Fruit fly (Drosophila melanogaster) whole organism, embryonic: ENCODE results near the gene CG45045.

Experiments
- Abd-B ChIP-seq: fragments of 200-800 bp; sonication (Bioruptor generic); optimal IDR thresholded peaks from 2 replicates; lab custom pipeline; 2018; ENCODE audit warnings: missing biosample characterization, mild to moderate bottlenecking, missing genetic modification characterization, moderate library complexity
- Antp ChIP-seq: fragments of 200-800 bp; sonication (Bioruptor generic); optimal IDR thresholded peaks from 3 replicates; lab custom pipeline; 2016; ENCODE audit warnings: missing biosample characterization, missing genetic modification characterization
- CG11456 ChIP-seq: fragments of 200-800 bp; sonication (Bioruptor generic); IDR thresholded peaks from 3 replicates; pipeline ENCODE4 v1.3.6; 2022; ENCODE audit warnings: missing biosample characterization, missing genetic modification characterization
- CG1233 ChIP-seq: fragments of 200-800 bp; sonication (Bioruptor generic); optimal IDR thresholded peaks from 4 replicates; lab custom pipeline; 2018; ENCODE audit warnings: missing biosample characterization, mild to moderate bottlenecking, missing genetic modification characterization
- CG12391 ChIP-seq: fragments of 200-800 bp; sonication (Bioruptor generic); optimal IDR thresholded peaks from 3 replicates; lab custom pipeline; 2018; ENCODE audit warnings: missing biosample characterization, mild to moderate bottlenecking, missing genetic modification characterization, moderate library complexity
- CG12659 ChIP-seq: fragments of 200-800 bp; sonication (Bioruptor generic); optimal IDR thresholded peaks from 3 replicates; lab custom pipeline; 2017; ENCODE audit warnings: mild to moderate bottlenecking, missing biosample characterization, missing genetic modification reagents, missing genetic modification characterization
- CG15011 ChIP-seq: fragments of 200-800 bp; sonication (Bioruptor generic); optimal IDR thresholded peaks from 3 replicates; lab custom pipeline; 2018; ENCODE audit warnings: missing biosample characterization, mild to moderate bottlenecking, missing genetic modification characterization
- CG17359 ChIP-seq: fragments of 200-800 bp; sonication (Bioruptor generic); optimal IDR thresholded peaks from 3 replicates; lab custom pipeline; 2018; ENCODE audit warnings: missing biosample characterization, mild to moderate bottlenecking, missing genetic modification characterization, moderate library complexity
- CG31224 ChIP-seq: fragments of 200-800 bp; sonication (Bioruptor generic); IDR thresholded peaks from 2 replicates; pipeline ENCODE4 v1.3.6; 2022; ENCODE audit warnings: missing biosample characterization, missing genetic modification characterization
- CG3163 ChIP-seq: fragments of 200-800 bp; sonication (Bioruptor generic); optimal IDR thresholded peaks from 3 replicates; lab custom pipeline; 2016; ENCODE audit warnings: missing biosample characterization, missing genetic modification characterization
- CG3726 ChIP-seq: fragments of 200-800 bp; sonication (Bioruptor generic); IDR thresholded peaks from 3 replicates; pipeline ENCODE4, ENCODE4 v1.3.6; 2022; ENCODE audit warnings: missing biosample characterization, missing genetic modification characterization
- CG3847 ChIP-seq: fragments of 200-800 bp; sonication (Bioruptor generic); IDR thresholded peaks from 2 replicates; pipeline ENCODE4 v1.3.6; 2022; ENCODE audit warnings: missing biosample characterization, missing genetic modification characterization
- CG4328 ChIP-seq: fragments of 200-800 bp; sonication (Bioruptor generic); optimal IDR thresholded peaks from 3 replicates; lab custom pipeline; 2017; ENCODE audit warnings: missing biosample characterization, missing genetic modification reagents, missing genetic modification characterization
- CG4424 ChIP-seq: fragments of 200-800 bp; sonication (Bioruptor generic); optimal IDR thresholded peaks from 3 replicates; lab custom pipeline; 2016; ENCODE audit warnings: missing biosample characterization, missing genetic modification characterization
- CG5953 ChIP-seq: fragments of 200-800 bp; sonication (Bioruptor generic); IDR thresholded peaks from 2 replicates; pipeline ENCODE4 v1.3.6; 2022; ENCODE audit warnings: missing biosample characterization, missing genetic modification characterization
- CG6254 ChIP-seq: fragments of 200-800 bp; sonication (Bioruptor generic); optimal IDR thresholded peaks from 3 replicates; lab custom pipeline; 2017; ENCODE audit warnings: mild to moderate bottlenecking, missing biosample characterization, missing genetic modification reagents, missing genetic modification characterization
- CG6791 ChIP-seq: fragments of 200-800 bp; sonication (Bioruptor generic); IDR thresholded peaks from 3 replicates; pipeline ENCODE4 v1.3.6; 2022; ENCODE audit warnings: missing biosample characterization, missing genetic modification characterization; ENCODE audit not compliant: partially characterized antibody
- CG8924 ChIP-seq: fragments of 200-800 bp; optimal IDR thresholded peaks from 3 replicates; lab custom pipeline; 2019; ENCODE audit warnings: missing biosample characterization, mild to moderate bottlenecking, missing genetic modification characterization, moderate library complexity
- CG9437 ChIP-seq: fragments of 200-800 bp; sonication (Bioruptor generic); optimal IDR thresholded peaks from 2 replicates; lab custom pipeline; 2018; ENCODE audit warnings: missing biosample characterization, mild to moderate bottlenecking, missing genetic modification characterization
- Deaf1 ChIP-seq: fragments of 200-800 bp; optimal IDR thresholded peaks from 3 replicates; lab custom pipeline; 2019; ENCODE audit warnings: missing biosample characterization, mild to moderate bottlenecking, missing genetic modification characterization, moderate library complexity
- GATAe ChIP-seq: fragments of 200-800 bp; sonication (Bioruptor generic); conservative IDR thresholded peaks from 2 replicates; pipeline ENCODE4 v1.3.6; 2022; ENCODE audit warnings: missing biosample characterization, missing genetic modification characterization
- Hand ChIP-seq: fragments of 200-800 bp; sonication (Bioruptor generic); optimal IDR thresholded peaks from 2 replicates; lab custom pipeline; 2017; ENCODE audit warnings: mild to moderate bottlenecking, missing biosample characterization, missing genetic modification reagents, missing genetic modification characterization
- Mad ChIP-seq: fragments of 200-800 bp; sonication (Bioruptor generic); optimal IDR thresholded peaks from 2 replicates; lab custom pipeline; 2016; ENCODE audit warnings: missing biosample characterization, missing genetic modification characterization
- Med ChIP-seq: fragments of 200-800 bp; sonication (Bioruptor generic); peaks from one replicate; lab custom pipeline; 2016; ENCODE audit warnings: missing biosample characterization, missing genetic modification characterization, mild to moderate bottlenecking, inconsistent platforms, moderate library complexity
- Optix ChIP-seq: fragments of 200-800 bp; sonication (Bioruptor generic); IDR thresholded peaks from 3 replicates; pipeline ENCODE4 v1.3.6; 2022; ENCODE audit warnings: missing biosample characterization, missing genetic modification characterization
- Sin3A ChIP-seq: fragments of >200 bp; optimal IDR thresholded peaks from 2 replicates; lab custom pipeline; 2018
- Taf1 ChIP-seq: fragments of 200-800 bp; sonication (Bioruptor generic); IDR thresholded peaks from 2 replicates; pipeline ENCODE4 v1.3.6; 2022; ENCODE audit warnings: missing biosample characterization, missing genetic modification characterization
- Tbp ChIP-seq: fragments of >200 bp; optimal IDR thresholded peaks from 2 replicates; lab custom pipeline; 2018; ENCODE audit warnings: missing biosample characterization, missing genetic modification characterization
- Trl ChIP-seq, 3 experiments: fragments of >200 bp in 2 of 3; fragments of 200-800 bp in 1 of 3; sonication (Bioruptor generic) in 1 of 3; optimal IDR thresholded peaks; 2 replicates in 1 of 3; 3 replicates in 2 of 3; lab custom pipeline; 2016 to 2017; ENCODE audit warnings: missing biosample characterization in 1 of 3, missing genetic modification characterization in 1 of 3
- Usf ChIP-seq: fragments of 200-800 bp; sonication (Bioruptor generic); optimal IDR thresholded peaks from 2 replicates; lab custom pipeline; 2017; ENCODE audit warnings: missing genotype, missing biosample characterization, missing genetic modification characterization
- ase ChIP-seq: fragments of 200-800 bp; sonication (Bioruptor generic); IDR thresholded peaks from 3 replicates; pipeline ENCODE4 v1.3.6; 2022; ENCODE audit warnings: missing biosample characterization, missing genetic modification characterization
- bbx ChIP-seq: fragments of 200-800 bp; sonication (Bioruptor generic); IDR thresholded peaks from 2 replicates; pipeline ENCODE4 v1.3.6; 2022; ENCODE audit warnings: missing biosample characterization, missing genetic modification characterization; ENCODE audit not compliant: partially characterized antibody
- dm ChIP-seq: fragments of 200-800 bp; sonication (Bioruptor generic); optimal IDR thresholded peaks from 3 replicates; lab custom pipeline; 2016; ENCODE audit warnings: missing biosample characterization, missing genetic modification characterization
- emc ChIP-seq: fragments of 200-800 bp; sonication (Bioruptor generic); optimal IDR thresholded peaks from 2 replicates; lab custom pipeline; 2016; ENCODE audit warnings: missing biosample characterization, missing genetic modification characterization
- fru ChIP-seq: fragments of >200 bp; optimal IDR thresholded peaks from 2 replicates; lab custom pipeline; 2017
- hb ChIP-seq: fragments of 200-800 bp; sonication (Bioruptor generic); IDR thresholded peaks from 3 replicates; pipeline ENCODE4 v1.3.6; 2022; ENCODE audit warnings: missing biosample characterization, missing genetic modification characterization; ENCODE audit not compliant: partially characterized antibody
- hth ChIP-seq: fragments of >200 bp; optimal IDR thresholded peaks from 2 replicates; lab custom pipeline; 2017; ENCODE audit warnings: inconsistent platforms
- lola ChIP-seq, 3 experiments: fragments of >200 bp in 2 of 3; fragments of 200-800 bp in 1 of 3; sonication (Bioruptor generic) in 1 of 3; optimal IDR thresholded peaks; 2 replicates each; lab custom pipeline; 2017 to 2019; ENCODE audit warnings: missing biosample characterization in 3 of 3, missing genetic modification characterization in 3 of 3, mild to moderate bottlenecking in 1 of 3, moderate library complexity in 1 of 3
- lov ChIP-seq, 2 experiments: fragments of 200-800 bp in 1 of 2; fragments of >200 bp in 1 of 2; sonication (Bioruptor generic) in 1 of 2; IDR thresholded peaks in 1 of 2; optimal IDR thresholded peaks in 1 of 2; 2 replicates in 1 of 2; 3 replicates in 1 of 2; pipeline versions ENCODE4 v1.3.6 to Lab custom; 2017 to 2022; ENCODE audit warnings: missing biosample characterization in 1 of 2, missing genetic modification characterization in 1 of 2
- luna ChIP-seq: fragments of 200-800 bp; sonication (Bioruptor generic); optimal IDR thresholded peaks from 2 replicates; lab custom pipeline; 2016; ENCODE audit warnings: missing biosample characterization, missing genetic modification characterization
- maf-S ChIP-seq: fragments of 200-800 bp; sonication (Bioruptor generic); optimal IDR thresholded peaks from 2 replicates; lab custom pipeline; 2016; ENCODE audit warnings: missing biosample characterization, missing genetic modification characterization
- mld ChIP-seq: fragments of 200-800 bp; sonication (Bioruptor generic); IDR thresholded peaks from 3 replicates; pipeline ENCODE4 v1.3.6; 2022; ENCODE audit warnings: missing biosample characterization, missing genetic modification characterization; ENCODE audit not compliant: partially characterized antibody
- psq ChIP-seq: fragments of 200-800 bp; sonication (Bioruptor generic); optimal IDR thresholded peaks from 2 replicates; lab custom pipeline; 2017; ENCODE audit warnings: missing biosample characterization, missing genetic modification characterization
- repo ChIP-seq: fragments of 200-800 bp; sonication (Bioruptor generic); optimal IDR thresholded peaks from 2 replicates; lab custom pipeline; 2016; ENCODE audit warnings: missing biosample characterization, missing genetic modification characterization
- sima ChIP-seq: fragments of 200-800 bp; sonication (Bioruptor generic); optimal IDR thresholded peaks from 2 replicates; lab custom pipeline; 2016; ENCODE audit warnings: missing biosample characterization, missing genetic modification characterization
- slbo ChIP-seq: fragments of 200-800 bp; sonication (Bioruptor generic); IDR thresholded peaks from 2 replicates; pipeline ENCODE4 v1.3.6; 2022; ENCODE audit warnings: missing biosample characterization, missing genetic modification characterization
- stwl ChIP-seq: fragments of 200-800 bp; sonication (Bioruptor generic); optimal IDR thresholded peaks from 3 replicates; lab custom pipeline; 2018; ENCODE audit warnings: missing biosample characterization, mild to moderate bottlenecking, missing genetic modification characterization, moderate library complexity
- trh ChIP-seq: fragments of 200-800 bp; sonication (Bioruptor generic); optimal IDR thresholded peaks from 2 replicates; lab custom pipeline; 2016; ENCODE audit warnings: missing biosample characterization, missing genetic modification characterization
- unc-4 ChIP-seq: fragments of 200-800 bp; sonication (Bioruptor generic); IDR thresholded peaks from 2 replicates; pipeline ENCODE4 v1.3.6; 2022; ENCODE audit warnings: missing biosample characterization, missing genetic modification characterization; ENCODE audit not compliant: partially characterized antibody

CG45045 gene

dm6 chr3R:17646102-17647050 is 21.0 kb upstream of the CG45045 start (continued):
- TF ChIP-seq lov (optimal IDR thresholded peaks at IDR 0.05; lab: Kevin White, UChicago) (no peak), lov (GFP tag; IDR thresholded peaks at IDR 0.05; lab: Robert Waterston, UW) (no peak), psq (GFP tag; lab: Kevin White, UChicago) (no peak), repo (GFP tag; lab: Kevin White, UChicago) (no peak), Hand (GFP tag; lab: Kevin White, UChicago) (no peak), CG1233 (GFP tag; lab: Kevin White, UChicago) (no peak), CG3163 (no peak), CG11456 (no peak), Mad (GFP tag; lab: Kevin White, UChicago) (no peak), Optix (no peak), GATAe (GFP tag; lab: Robert Waterston, UW) (no peak), CG8924 (tag; lab: Kevin White, UChicago) (no peak), bbx (peak; percentile 69), Med (GFP tag; lab: Kevin White, UChicago) (peak; percentile 66), Trl (optimal IDR thresholded peaks at IDR 0.05; lab: Kevin White, UChicago) (no peak), Trl (GFP tag; optimal IDR thresholded peaks at IDR 0.05; lab: Kevin White, UChicago) (no peak), hth (lab: Kevin White, UChicago) (no peak), CG12391 (tag; lab: Kevin White, UChicago) (no peak), Antp (GFP tag; lab: Kevin White, UChicago) (no peak), luna (no peak), stwl (tag; lab: Kevin White, UChicago) (no peak), CG12659 (GFP tag; lab: Kevin White, UChicago) (no peak), emc (no peak), maf-S (GFP tag; lab: Kevin White, UChicago) (no peak), Abd-B (GFP tag; lab: Kevin White, UChicago) (no peak), Tbp (GFP tag; lab: Kevin White, UChicago) (no peak), trh (GFP tag; lab: Kevin White, UChicago) (no peak), fru (lab: Kevin White, UChicago) (no peak), CG6254 (GFP tag; lab: Kevin White, UChicago) (no peak), CG17359 (tag; lab: Kevin White, UChicago) (peak; percentile 10), Sin3A (no peak), CG4328 (no peak), Taf1 (GFP tag; lab: Robert Waterston, UW) (no peak), CG15011 (GFP tag; lab: Kevin White, UChicago) (no peak), slbo (GFP tag; lab: Robert Waterston, UW) (peak; percentile 34; the same call in 1 of the 2 replicates), ase (GFP tag; lab: Robert Waterston, UW) (no peak), CG5953 (GFP tag; lab: Robert Waterston, UW) (no peak), CG4424 (GFP tag; lab: Kevin White, UChicago) (no peak), CG6791 (GFP tag; lab: Robert Waterston, UW) (peak; percentile 78), mld (GFP tag; lab: Robert Waterston, UW) (peak; percentile 63; the same call in 2 of the 3 replicates), CG3726 (GFP tag; lab: Robert Waterston, UW) (no peak), CG3847 (GFP tag; lab: Robert Waterston, UW) (no peak), CG31224 (no peak), dm (GFP tag; lab: Kevin White, UChicago) (no peak), unc-4 (GFP tag; lab: Robert Waterston, UW) (no peak), Usf (GFP tag; lab: Kevin White, UChicago) (no peak), Deaf1 (tag; lab: Kevin White, UChicago) (no peak), sima (GFP tag; lab: Kevin White, UChicago) (no peak), hb (GFP tag; lab: Robert Waterston, UW) (peak; percentile 60; the same call in 1 of the 3 replicates), CG9437 (GFP tag; lab: Kevin White, UChicago) (no peak), lola (GFP tag; optimal IDR thresholded peaks at IDR 0.05; lab: Kevin White, UChicago) (no peak)
